Worm (Caenorhabditis elegans): ENCODE results near the gene F36D4.5.

DNA sequence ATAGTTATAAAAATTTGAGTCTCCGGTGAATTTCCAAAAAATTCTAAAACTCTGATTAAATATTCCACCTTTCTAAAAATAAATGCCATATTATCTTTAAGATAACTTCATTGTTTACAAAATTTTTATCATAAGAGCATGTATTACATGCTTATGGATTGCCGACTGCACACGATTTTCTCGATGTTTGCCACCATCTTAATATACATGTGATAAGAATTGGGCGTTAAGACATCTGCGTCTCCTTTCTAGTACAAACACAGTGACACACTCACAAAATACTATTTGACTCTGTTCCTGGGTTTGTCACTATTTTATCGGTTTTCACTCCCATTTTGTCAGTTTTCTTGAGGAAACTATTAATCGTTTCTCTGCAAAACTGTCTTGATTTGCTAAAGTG lies 17.5 kb upstream of the F36D4.5 start:
- TF ChIP-seq him-1 (tag; optimal IDR thresholded peaks at IDR 0.05) (no peak), dao-5 (tag; optimal IDR thresholded peaks at IDR 0.05) (no peak)
